Fruit fly (Drosophila melanogaster) whole organism, embryonic: Measurements from ENCODE around the gene CG11920.

Experiments used
- CG10543 ChIP-seq: fragments of 200-800 bp; sonication (Bioruptor generic); optimal IDR thresholded peaks from 3 replicates; lab custom pipeline; 2017; ENCODE audit warnings: missing biosample characterization, mild to moderate bottlenecking, missing genetic modification characterization, moderate library complexity
- CG11696 ChIP-seq: fragments of 200-800 bp; sonication (Bioruptor generic); IDR thresholded peaks from 2 replicates; pipeline ENCODE4 v1.3.6; 2022; ENCODE audit warnings: missing biosample characterization, missing genetic modification characterization
- CG12659 ChIP-seq: fragments of 200-800 bp; sonication (Bioruptor generic); optimal IDR thresholded peaks from 3 replicates; lab custom pipeline; 2017; ENCODE audit warnings: mild to moderate bottlenecking, missing biosample characterization, missing genetic modification reagents, missing genetic modification characterization
- CG13424 ChIP-seq: fragments of 200-800 bp; sonication (Bioruptor generic); optimal IDR thresholded peaks from 2 replicates; lab custom pipeline; 2019; ENCODE audit warnings: missing biosample characterization, mild to moderate bottlenecking, missing genetic modification characterization, moderate library complexity
- CG15514 ChIP-seq: fragments of 200-800 bp; sonication (Bioruptor generic); optimal IDR thresholded peaks from 3 replicates; lab custom pipeline; 2017; ENCODE audit warnings: missing biosample characterization, missing genetic modification characterization, mild to moderate bottlenecking, moderate library complexity, missing genetic modification reagents
- CG1603 ChIP-seq: fragments of 200-800 bp; sonication (Bioruptor generic); optimal IDR thresholded peaks from 2 replicates; lab custom pipeline; 2019; ENCODE audit warnings: missing biosample characterization, mild to moderate bottlenecking, missing genetic modification characterization, moderate library complexity
- CG1832 ChIP-seq: fragments of 200-800 bp; sonication (Bioruptor generic); optimal IDR thresholded peaks from 2 replicates; lab custom pipeline; 2017; ENCODE audit warnings: missing biosample characterization, mild to moderate bottlenecking, missing genetic modification characterization, inconsistent platforms
- CG18599 ChIP-seq: fragments of 200-800 bp; sonication (Bioruptor generic); optimal IDR thresholded peaks from 3 replicates; lab custom pipeline; 2017; ENCODE audit warnings: missing biosample characterization, missing genetic modification characterization, mild to moderate bottlenecking, moderate library complexity, missing genetic modification reagents
- CG2120 ChIP-seq: fragments of 200-800 bp; sonication (Bioruptor generic); optimal IDR thresholded peaks from 3 replicates; lab custom pipeline; 2016; ENCODE audit warnings: missing biosample characterization, missing genetic modification characterization
- CG2129 ChIP-seq: fragments of 200-800 bp; sonication (Bioruptor generic); IDR thresholded peaks from 2 replicates; pipeline ENCODE4 v1.3.6; 2022; ENCODE audit warnings: missing biosample characterization, missing genetic modification characterization; ENCODE audit not compliant: partially characterized antibody
- CG2202 ChIP-seq: fragments of 200-800 bp; sonication (Bioruptor generic); optimal IDR thresholded peaks from 2 replicates; lab custom pipeline; 2018; ENCODE audit warnings: missing biosample characterization, mild to moderate bottlenecking, missing genetic modification characterization
- CG31388 ChIP-seq: fragments of 200-800 bp; sonication (Bioruptor generic); optimal IDR thresholded peaks from 2 replicates; lab custom pipeline; 2016; ENCODE audit warnings: missing biosample characterization, missing genetic modification characterization
- CG3838 ChIP-seq: fragments of 200-800 bp; sonication (Bioruptor generic); optimal IDR thresholded peaks from 3 replicates; lab custom pipeline; 2016; ENCODE audit warnings: missing biosample characterization, missing genetic modification characterization
- CG4328 ChIP-seq: fragments of 200-800 bp; sonication (Bioruptor generic); optimal IDR thresholded peaks from 3 replicates; lab custom pipeline; 2017; ENCODE audit warnings: missing biosample characterization, missing genetic modification reagents, missing genetic modification characterization
- CG4404 ChIP-seq: fragments of 200-800 bp; sonication (Bioruptor generic); IDR thresholded peaks from 2 replicates; pipeline ENCODE4 v1.3.6; 2022; ENCODE audit warnings: missing biosample characterization, missing genetic modification characterization
- CG7357 ChIP-seq: fragments of 200-800 bp; sonication (Bioruptor generic); IDR thresholded peaks from 3 replicates; pipeline ENCODE4 v1.3.6; 2022; ENCODE audit warnings: missing biosample characterization, missing genetic modification characterization
- CG7839 ChIP-seq: fragments of 200-800 bp; sonication (Bioruptor generic); optimal IDR thresholded peaks from 3 replicates; lab custom pipeline; 2018; ENCODE audit warnings: missing biosample characterization, mild to moderate bottlenecking, missing genetic modification characterization, moderate library complexity
- CG8290 ChIP-seq, 3 experiments: fragments of 200-800 bp; sonication (Bioruptor generic); optimal IDR thresholded peaks; 2 replicates each; lab custom pipeline; 2016 to 2019; ENCODE audit warnings: missing biosample characterization in 3 of 3, missing genetic modification characterization in 3 of 3, mild to moderate bottlenecking in 2 of 3, moderate library complexity in 1 of 3
- CG8359 ChIP-seq: fragments of 200-800 bp; sonication (Bioruptor generic); optimal IDR thresholded peaks from 2 replicates; lab custom pipeline; 2017; ENCODE audit warnings: missing biosample characterization, mild to moderate bottlenecking, missing genetic modification characterization, borderline replicate concordance
- CG9797 ChIP-seq: fragments of 200-800 bp; sonication (Bioruptor generic); optimal IDR thresholded peaks from 3 replicates; lab custom pipeline; 2018; ENCODE audit warnings: missing biosample characterization, mild to moderate bottlenecking, missing genetic modification characterization
- CTCF ChIP-seq: fragments of 200-800 bp; sonication (Bioruptor generic); optimal IDR thresholded peaks from 2 replicates; lab custom pipeline; 2017; ENCODE audit warnings: missing biosample characterization, mild to moderate bottlenecking, missing genetic modification characterization, moderate library complexity
- E2f2 ChIP-seq: fragments of 200-800 bp; sonication (Bioruptor generic); IDR thresholded peaks from 2 replicates; pipeline ENCODE4 v1.3.6; 2022; ENCODE audit warnings: missing biosample characterization, missing genetic modification characterization
- Ets97D ChIP-seq: fragments of 200-800 bp; sonication (Bioruptor generic); optimal IDR thresholded peaks from 3 replicates; lab custom pipeline; 2016; ENCODE audit warnings: missing biosample characterization, missing genetic modification characterization
- Hr3 ChIP-seq: fragments of 200-800 bp; sonication (Bioruptor generic); optimal IDR thresholded peaks from 3 replicates; lab custom pipeline; 2016; ENCODE audit warnings: missing biosample characterization, missing genetic modification characterization
- Lhr ChIP-seq: fragments of 200-800 bp; sonication (Bioruptor generic); optimal IDR thresholded peaks from 3 replicates; lab custom pipeline; 2017; ENCODE audit warnings: mild to moderate bottlenecking, missing biosample characterization, missing genetic modification reagents, missing genetic modification characterization
- Lim3 ChIP-seq: fragments of 200-800 bp; sonication (Bioruptor generic); IDR thresholded peaks from 2 replicates; pipeline ENCODE4 v1.3.6; 2022; ENCODE audit warnings: missing biosample characterization, missing genetic modification characterization
- MBD-R2 ChIP-seq: fragments of 200-800 bp; sonication (Bioruptor generic); IDR thresholded peaks from 2 replicates; pipeline ENCODE4 v1.3.6; 2022; ENCODE audit warnings: missing biosample characterization, missing genetic modification characterization
- NC2β ChIP-seq: fragments of 200-800 bp; sonication (Bioruptor generic); optimal IDR thresholded peaks from 2 replicates; lab custom pipeline; 2016; ENCODE audit warnings: missing biosample characterization, missing genetic modification characterization
- Oli ChIP-seq: fragments of 200-800 bp; sonication (Bioruptor generic); optimal IDR thresholded peaks from 2 replicates; lab custom pipeline; 2018; ENCODE audit warnings: missing biosample characterization, mild to moderate bottlenecking, missing genetic modification characterization, moderate library complexity
- Poxn ChIP-seq: fragments of 200-800 bp; sonication (Bioruptor generic); IDR thresholded peaks from 2 replicates; pipeline ENCODE4 v1.3.6; 2022; ENCODE audit warnings: missing biosample characterization, missing genetic modification characterization
- Sin3A ChIP-seq: fragments of >200 bp; optimal IDR thresholded peaks from 2 replicates; lab custom pipeline; 2018
- abd-A ChIP-seq: fragments of 200-800 bp; sonication (Bioruptor generic); optimal IDR thresholded peaks from 3 replicates; lab custom pipeline; 2019; ENCODE audit warnings: missing biosample characterization, mild to moderate bottlenecking, missing genetic modification characterization, moderate library complexity
- chm ChIP-seq: fragments of 200-800 bp; sonication (Bioruptor generic); IDR thresholded peaks from 2 replicates; pipeline ENCODE4 v1.3.6; 2022; ENCODE audit warnings: missing biosample characterization, missing genetic modification characterization
- eyg ChIP-seq: fragments of 200-800 bp; sonication (Bioruptor generic); optimal IDR thresholded peaks from 3 replicates; lab custom pipeline; 2016; ENCODE audit warnings: missing biosample characterization, missing genetic modification characterization
- gcm2 ChIP-seq: fragments of 200-800 bp; sonication (Bioruptor generic); optimal IDR thresholded peaks from 2 replicates; lab custom pipeline; 2016; ENCODE audit warnings: missing biosample characterization, missing genetic modification characterization
- hbn ChIP-seq: fragments of 200-800 bp; sonication (Bioruptor generic); IDR thresholded peaks from 2 replicates; pipeline ENCODE4 v1.3.6; 2022; ENCODE audit warnings: missing biosample characterization, missing genetic modification characterization; ENCODE audit not compliant: partially characterized antibody
- jigr1 ChIP-seq: fragments of 200-800 bp; sonication (Bioruptor generic); IDR thresholded peaks from 3 replicates; pipeline ENCODE4 v1.3.6; 2022; ENCODE audit warnings: missing biosample characterization, missing genetic modification characterization
- lab ChIP-seq: fragments of 200-800 bp; sonication (Bioruptor generic); optimal IDR thresholded peaks from 3 replicates; lab custom pipeline; 2017; ENCODE audit warnings: missing biosample characterization, missing genetic modification characterization, mild to moderate bottlenecking, moderate library complexity, missing genetic modification reagents
- lbe ChIP-seq: fragments of 200-800 bp; sonication (Bioruptor generic); optimal IDR thresholded peaks from 2 replicates; lab custom pipeline; 2016; ENCODE audit warnings: missing biosample characterization, mild to moderate bottlenecking, missing genetic modification characterization
- lov ChIP-seq, 2 experiments: fragments of 200-800 bp in 1 of 2; fragments of >200 bp in 1 of 2; sonication (Bioruptor generic) in 1 of 2; IDR thresholded peaks in 1 of 2; optimal IDR thresholded peaks in 1 of 2; 2 replicates in 1 of 2; 3 replicates in 1 of 2; pipeline versions ENCODE4 v1.3.6 to Lab custom; 2017 to 2022; ENCODE audit warnings: missing biosample characterization in 1 of 2, missing genetic modification characterization in 1 of 2
- nom ChIP-seq: fragments of 200-800 bp; sonication (Bioruptor generic); optimal IDR thresholded peaks from 2 replicates; lab custom pipeline; 2017; ENCODE audit warnings: missing biosample characterization, missing genetic modification characterization, mild to moderate bottlenecking, moderate library complexity, missing genetic modification reagents
- phol ChIP-seq: fragments of 200-800 bp; sonication (Bioruptor generic); optimal IDR thresholded peaks from 3 replicates; lab custom pipeline; 2018; ENCODE audit warnings: missing biosample characterization, mild to moderate bottlenecking, missing genetic modification characterization, moderate library complexity
- pnt ChIP-seq: fragments of 200-800 bp; sonication (Bioruptor generic); optimal IDR thresholded peaks from 3 replicates; lab custom pipeline; 2016; ENCODE audit warnings: missing biosample characterization, missing genetic modification characterization
- prd ChIP-seq, 3 experiments: fragments of >200 bp in 2 of 3; fragments of 200-800 bp in 1 of 3; sonication (Bioruptor generic) in 1 of 3; optimal IDR thresholded peaks in 2 of 3; IDR thresholded peaks in 1 of 3; 2 replicates in 2 of 3; 3 replicates in 1 of 3; pipeline versions ENCODE4 v1.3.6 to Lab custom; 2017 to 2022; ENCODE audit warnings: missing biosample characterization in 1 of 3, missing genetic modification characterization in 1 of 3
- schlank ChIP-seq: fragments of 200-800 bp; sonication (Bioruptor generic); optimal IDR thresholded peaks from 2 replicates; lab custom pipeline; 2018; ENCODE audit warnings: missing biosample characterization, mild to moderate bottlenecking, missing genetic modification characterization
- shn ChIP-seq: fragments of 200-800 bp; sonication (Bioruptor generic); optimal IDR thresholded peaks from 3 replicates; lab custom pipeline; 2016; ENCODE audit warnings: missing biosample characterization, missing genetic modification characterization
- slp2 ChIP-seq: fragments of 200-800 bp; sonication (Bioruptor generic); optimal IDR thresholded peaks from 2 replicates; lab custom pipeline; 2016; ENCODE audit warnings: missing biosample characterization, missing genetic modification characterization
- tap ChIP-seq: fragments of 200-800 bp; optimal IDR thresholded peaks from 3 replicates; lab custom pipeline; 2019; ENCODE audit warnings: missing biosample characterization, mild to moderate bottlenecking, missing genetic modification characterization, moderate library complexity
- tgo ChIP-seq: fragments of 200-800 bp; sonication (Bioruptor generic); IDR thresholded peaks from 3 replicates; pipeline ENCODE4 v1.3.6; 2022; ENCODE audit warnings: missing biosample characterization, missing genetic modification characterization
- wek ChIP-seq: fragments of 200-800 bp; sonication (Bioruptor generic); optimal IDR thresholded peaks from 3 replicates; lab custom pipeline; 2018; ENCODE audit warnings: missing biosample characterization, mild to moderate bottlenecking, missing genetic modification characterization, moderate library complexity

CG11920 gene

dm6 chr3R:25097486-25097885 is 22.8 kb downstream of the CG11920 start, which contains the start of the genes CG33095 and CG33096 (continued):
- TF ChIP-seq CG1832: no peak
- no peak for TF ChIP-seq wek (GFP tag; lab: Kevin White, UChicago)
- TF ChIP-seq CG10543 (GFP tag; lab: Kevin White, UChicago): no peak
- no peak for TF ChIP-seq gcm2 (GFP tag; lab: Kevin White, UChicago)
- no peak for TF ChIP-seq schlank
- peak; percentile 9 for TF ChIP-seq Sin3A (lab: Kevin White, UChicago)
- TF ChIP-seq CG12659 (GFP tag; lab: Kevin White, UChicago): peak; percentile 57
- TF ChIP-seq CG13424 (tag; lab: Kevin White, UChicago): no peak
- no peak for TF ChIP-seq tap (tag; lab: Kevin White, UChicago)
- no peak for TF ChIP-seq phol (tag; lab: Kevin White, UChicago)
- no peak for TF ChIP-seq tgo (GFP tag; lab: Robert Waterston, UW)
- no peak for TF ChIP-seq shn (GFP tag; lab: Kevin White, UChicago)
- TF ChIP-seq CG4328 (GFP tag; lab: Kevin White, UChicago): no peak
- TF ChIP-seq CG2202 (tag; lab: Kevin White, UChicago): no peak
- TF ChIP-seq CG7839 (tag; lab: Kevin White, UChicago): no peak
- no peak for TF ChIP-seq CG11696 (GFP tag; lab: Robert Waterston, UW)
- TF ChIP-seq Lim3 (GFP tag; lab: Robert Waterston, UW): no peak
- TF ChIP-seq CG31388 (GFP tag; lab: Kevin White, UChicago): no peak
- TF ChIP-seq Poxn: no peak
- no peak for TF ChIP-seq lbe (GFP tag; lab: Kevin White, UChicago)
- TF ChIP-seq prd (optimal IDR thresholded peaks at IDR 0.05; lab: Kevin White, UChicago): no peak
- TF ChIP-seq prd (GFP tag; IDR thresholded peaks at IDR 0.05; lab: Robert Waterston, UW): no peak
- TF ChIP-seq E2f2 (GFP tag; lab: Robert Waterston, UW): peak; percentile 21; the same call in 1 of the 2 replicates
- TF ChIP-seq CG2129 (GFP tag; lab: Robert Waterston, UW): no peak
- no peak for TF ChIP-seq lab
- peak; percentile 75 for TF ChIP-seq CG8290 (GFP tag; optimal IDR thresholded peaks at IDR 0.05; lab: Kevin White, UChicago)
- TF ChIP-seq CG8290 (tag; optimal IDR thresholded peaks at IDR 0.05; lab: Kevin White, UChicago): peak in 1 of 2 experiments; percentile 2
- TF ChIP-seq CG9797 (GFP tag; lab: Kevin White, UChicago): peak; percentile 75
- TF ChIP-seq pnt: no peak
- TF ChIP-seq CTCF (GFP tag; lab: Kevin White, UChicago): no peak
- no peak for TF ChIP-seq slp2 (GFP tag; lab: Kevin White, UChicago)
- no peak for TF ChIP-seq Oli (tag; lab: Kevin White, UChicago)
- TF ChIP-seq chm (GFP tag; lab: Robert Waterston, UW): no peak
- TF ChIP-seq nom (GFP tag; lab: Kevin White, UChicago): no peak
- TF ChIP-seq CG1603 (tag; lab: Kevin White, UChicago): peak; percentile 84
- TF ChIP-seq Lhr (GFP tag; lab: Kevin White, UChicago): peak; percentile 52
- TF ChIP-seq CG18599 (GFP tag; lab: Kevin White, UChicago): no peak
- no peak for TF ChIP-seq CG7357 (GFP tag; lab: Robert Waterston, UW)
- TF ChIP-seq Hr3 (GFP tag; lab: Kevin White, UChicago): no peak
- peak; percentile 98 for TF ChIP-seq CG15514 (GFP tag; lab: Kevin White, UChicago)
- no peak for TF ChIP-seq CG4404 (GFP tag; lab: Robert Waterston, UW)
- no peak for TF ChIP-seq hbn (GFP tag; lab: Robert Waterston, UW)
- TF ChIP-seq MBD-R2: peak; percentile 83
- no peak for TF ChIP-seq CG2120
- no peak for TF ChIP-seq lov (optimal IDR thresholded peaks at IDR 0.05; lab: Kevin White, UChicago)
- no peak for TF ChIP-seq lov (GFP tag; IDR thresholded peaks at IDR 0.05; lab: Robert Waterston, UW)
- peak; percentile 47 for TF ChIP-seq Ets97D (GFP tag; lab: Kevin White, UChicago)
- TF ChIP-seq NC2β (GFP tag; lab: Kevin White, UChicago): peak; percentile 0
- no peak for TF ChIP-seq CG8359 (GFP tag; lab: Kevin White, UChicago)
- TF ChIP-seq eyg (GFP tag; lab: Kevin White, UChicago): no peak
- TF ChIP-seq abd-A: no peak
- TF ChIP-seq CG3838 (GFP tag; lab: Kevin White, UChicago): no peak
- no peak for TF ChIP-seq jigr1 (GFP tag; lab: Robert Waterston, UW)
